Worm (Caenorhabditis elegans): ENCODE data around the gene ZK945.7.

ce11 chrII:10122465-10122864 is 14.2 kb upstream of the ZK945.7 start, which contains the start of gene F27E5.7:
- TF ChIP-seq pag-3 (tag; optimal IDR thresholded peaks at IDR 0.05; ENCODE audit: borderline replicate concordance, insufficient read depth) (no peak), ama-1 (optimal IDR thresholded peaks at IDR 0.05) (no peak)
